Fruit fly (Drosophila melanogaster) whole organism, embryonic: ENCODE data around the gene CG34284.
A peak's percentile ranks its signal among the peaks of the same experiment; 100 is the strongest.

Experiments
- B-H2 ChIP-seq: fragments of 200-800 bp; sonication (Bioruptor generic); optimal IDR thresholded peaks from 2 replicates; lab custom pipeline; 2018; ENCODE audit warnings: missing biosample characterization, mild to moderate bottlenecking, missing genetic modification characterization
- C15 ChIP-seq: fragments of 200-800 bp; sonication (Bioruptor generic); IDR thresholded peaks from 3 replicates; pipeline ENCODE4 v1.3.6; 2022; ENCODE audit warnings: missing biosample characterization, missing genetic modification characterization
- CG10267 ChIP-seq: fragments of 200-800 bp; sonication (Bioruptor generic); optimal IDR thresholded peaks from 2 replicates; lab custom pipeline; 2018; ENCODE audit warnings: missing biosample characterization, mild to moderate bottlenecking, missing genetic modification characterization, moderate library complexity
- CG10274 ChIP-seq: fragments of 200-800 bp; sonication (Bioruptor generic); optimal IDR thresholded peaks from 3 replicates; lab custom pipeline; 2017; ENCODE audit warnings: missing biosample characterization, mild to moderate bottlenecking, missing genetic modification characterization
- CG10431 ChIP-seq: fragments of 200-800 bp; sonication (Bioruptor generic); optimal IDR thresholded peaks from 3 replicates; lab custom pipeline; 2018; ENCODE audit warnings: missing biosample characterization, mild to moderate bottlenecking, missing genetic modification characterization
- CG10654 ChIP-seq: fragments of 200-800 bp; sonication (Bioruptor generic); optimal IDR thresholded peaks from 2 replicates; lab custom pipeline; 2016; ENCODE audit warnings: missing biosample characterization, missing genetic modification characterization
- CG11085 ChIP-seq: fragments of 200-800 bp; sonication (Bioruptor generic); IDR thresholded peaks from 2 replicates; pipeline ENCODE4 v1.3.6; 2022; ENCODE audit warnings: missing biosample characterization, missing genetic modification characterization
- CG11456 ChIP-seq: fragments of 200-800 bp; sonication (Bioruptor generic); IDR thresholded peaks from 3 replicates; pipeline ENCODE4 v1.3.6; 2022; ENCODE audit warnings: missing biosample characterization, missing genetic modification characterization
- CG12942 ChIP-seq: fragments of 200-800 bp; sonication (Bioruptor generic); optimal IDR thresholded peaks from 3 replicates; lab custom pipeline; 2016; ENCODE audit warnings: missing biosample characterization, missing genetic modification characterization
- CG13775 ChIP-seq: fragments of 200-800 bp; sonication (Bioruptor generic); optimal IDR thresholded peaks from 3 replicates; lab custom pipeline; 2017; ENCODE audit warnings: missing biosample characterization, mild to moderate bottlenecking, missing genetic modification characterization
- CG16863 ChIP-seq: fragments of 200-800 bp; sonication (Bioruptor generic); optimal IDR thresholded peaks from 3 replicates; lab custom pipeline; 2016; ENCODE audit warnings: missing biosample characterization, missing genetic modification characterization
- CG17361 ChIP-seq: fragments of 200-800 bp; sonication (Bioruptor generic); IDR thresholded peaks from 3 replicates; pipeline ENCODE4 v1.3.6; 2022; ENCODE audit warnings: missing biosample characterization, missing genetic modification characterization
- CG31365 ChIP-seq: fragments of 200-800 bp; sonication (Bioruptor generic); optimal IDR thresholded peaks from 2 replicates; lab custom pipeline; 2018; ENCODE audit warnings: missing biosample characterization, mild to moderate bottlenecking, missing genetic modification characterization
- CG31388 ChIP-seq: fragments of 200-800 bp; sonication (Bioruptor generic); optimal IDR thresholded peaks from 2 replicates; lab custom pipeline; 2016; ENCODE audit warnings: missing biosample characterization, missing genetic modification characterization
- CG43689 ChIP-seq: fragments of 200-800 bp; sonication (Bioruptor generic); IDR thresholded peaks from 2 replicates; pipeline ENCODE4 v1.3.6; 2022; ENCODE audit warnings: missing biosample characterization, missing genetic modification characterization
- CG5180 ChIP-seq: fragments of 200-800 bp; sonication (Bioruptor generic); optimal IDR thresholded peaks from 3 replicates; lab custom pipeline; 2017; ENCODE audit warnings: missing biosample characterization, missing genetic modification characterization, mild to moderate bottlenecking, moderate library complexity, missing genetic modification reagents
- CG9817 ChIP-seq: fragments of 200-800 bp; sonication (Bioruptor generic); optimal IDR thresholded peaks from 2 replicates; lab custom pipeline; 2018; ENCODE audit warnings: missing biosample characterization, mild to moderate bottlenecking, missing genetic modification characterization, moderate library complexity
- Chrac-16 ChIP-seq: fragments of 200-800 bp; sonication (Bioruptor generic); optimal IDR thresholded peaks from 3 replicates; lab custom pipeline; 2016; ENCODE audit warnings: missing biosample characterization, missing genetic modification characterization
- CkIIα-i1 ChIP-seq: fragments of 200-800 bp; sonication (Bioruptor generic); IDR thresholded peaks from 2 replicates; pipeline ENCODE4 v1.3.6; 2022; ENCODE audit warnings: missing biosample characterization, missing genetic modification characterization
- D ChIP-seq, 2 experiments: fragments of 200-800 bp in 1 of 2; fragments of >200 bp in 1 of 2; sonication (Bioruptor generic) in 1 of 2; optimal IDR thresholded peaks; 2 replicates in 1 of 2; 3 replicates in 1 of 2; lab custom pipeline; 2017; ENCODE audit warnings: mild to moderate bottlenecking in 1 of 2, missing biosample characterization in 1 of 2, missing genetic modification characterization in 1 of 2, missing genetic modification reagents in 1 of 2
- Dbx ChIP-seq: fragments of 200-800 bp; sonication (Bioruptor generic); IDR thresholded peaks from 3 replicates; pipeline ENCODE4 v1.3.6; 2022; ENCODE audit warnings: missing biosample characterization, missing genetic modification characterization
- Ets65A ChIP-seq: fragments of 200-800 bp; sonication (Bioruptor generic); peaks from one replicate; lab custom pipeline; 2016; ENCODE audit warnings: missing biosample characterization, missing genetic modification characterization
- Fer3 ChIP-seq: fragments of 200-800 bp; sonication (Bioruptor generic); optimal IDR thresholded peaks from 2 replicates; lab custom pipeline; 2018; ENCODE audit warnings: missing biosample characterization, mild to moderate bottlenecking, missing genetic modification characterization, moderate library complexity
- HHEX ChIP-seq: fragments of 200-800 bp; sonication (Bioruptor generic); optimal IDR thresholded peaks from 3 replicates; lab custom pipeline; 2017; ENCODE audit warnings: missing biosample characterization, mild to moderate bottlenecking, missing genetic modification characterization, missing genetic modification reagents
- Mad ChIP-seq: fragments of 200-800 bp; sonication (Bioruptor generic); optimal IDR thresholded peaks from 2 replicates; lab custom pipeline; 2016; ENCODE audit warnings: missing biosample characterization, missing genetic modification characterization
- Mrtf ChIP-seq: fragments of 200-800 bp; sonication (Bioruptor generic); IDR thresholded peaks from 3 replicates; pipeline ENCODE4 v1.3.6; 2022; ENCODE audit warnings: missing biosample characterization, missing genetic modification characterization
- Optix ChIP-seq: fragments of 200-800 bp; sonication (Bioruptor generic); IDR thresholded peaks from 3 replicates; pipeline ENCODE4 v1.3.6; 2022; ENCODE audit warnings: missing biosample characterization, missing genetic modification characterization
- Rfx ChIP-seq: fragments of 200-800 bp; sonication (Bioruptor generic); IDR thresholded peaks from 2 replicates; pipeline ENCODE4 v1.3.6; 2022; ENCODE audit warnings: missing biosample characterization, missing genetic modification characterization
- Spps ChIP-seq: fragments of 200-800 bp; sonication (Bioruptor generic); optimal IDR thresholded peaks from 2 replicates; lab custom pipeline; 2018; ENCODE audit warnings: missing biosample characterization, mild to moderate bottlenecking, missing genetic modification characterization
- Sry-δ ChIP-seq: fragments of 200-800 bp; sonication (Bioruptor generic); optimal IDR thresholded peaks from 2 replicates; lab custom pipeline; 2016; ENCODE audit warnings: missing biosample characterization, missing genetic modification characterization
- Xrp1 ChIP-seq: fragments of 200-800 bp; sonication (Bioruptor generic); IDR thresholded peaks from 2 replicates; pipeline ENCODE4 v1.3.6; 2022; ENCODE audit warnings: missing biosample characterization, missing genetic modification characterization
- amos ChIP-seq: fragments of 200-800 bp; sonication (Bioruptor generic); IDR thresholded peaks from 2 replicates; pipeline ENCODE4 v1.3.6; 2022; ENCODE audit warnings: missing biosample characterization, missing genetic modification characterization; ENCODE audit not compliant: partially characterized antibody
- ap ChIP-seq: fragments of 200-800 bp; sonication (Bioruptor generic); IDR thresholded peaks from 2 replicates; pipeline ENCODE4 v1.3.6; 2022; ENCODE audit warnings: missing biosample characterization, missing genetic modification characterization
- bcd ChIP-seq: fragments of 200-800 bp; sonication (Bioruptor generic); optimal IDR thresholded peaks from 2 replicates; lab custom pipeline; 2017; ENCODE audit warnings: missing biosample characterization, mild to moderate bottlenecking, missing genetic modification characterization
- dmrt11E ChIP-seq: fragments of 200-800 bp; sonication (Bioruptor generic); optimal IDR thresholded peaks from 3 replicates; lab custom pipeline; 2018; ENCODE audit warnings: missing biosample characterization, mild to moderate bottlenecking, missing genetic modification characterization, moderate library complexity
- dysf ChIP-seq: fragments of 200-800 bp; sonication (Bioruptor generic); IDR thresholded peaks from 3 replicates; pipeline ENCODE4 v1.3.6; 2022; ENCODE audit warnings: missing biosample characterization, missing genetic modification characterization
- fru ChIP-seq: fragments of >200 bp; optimal IDR thresholded peaks from 2 replicates; lab custom pipeline; 2017
- klu ChIP-seq: fragments of 200-800 bp; sonication (Bioruptor generic); IDR thresholded peaks from 2 replicates; pipeline ENCODE4 v1.3.6; 2022; ENCODE audit warnings: missing biosample characterization, missing genetic modification characterization
- kni ChIP-seq: fragments of 200-800 bp; sonication (Bioruptor generic); optimal IDR thresholded peaks from 3 replicates; lab custom pipeline; 2017; ENCODE audit warnings: mild to moderate bottlenecking, missing biosample characterization, missing genetic modification reagents, missing genetic modification characterization
- nerfin-1 ChIP-seq: fragments of 200-800 bp; sonication (Bioruptor generic); optimal IDR thresholded peaks from 3 replicates; lab custom pipeline; 2019; ENCODE audit warnings: missing biosample characterization, mild to moderate bottlenecking, missing genetic modification characterization, moderate library complexity
- pan ChIP-seq, 4 experiments: fragments of >200 bp in 3 of 4; fragments of 200-800 bp in 1 of 4; sonication (Bioruptor generic) in 1 of 4; optimal IDR thresholded peaks in 3 of 4; IDR thresholded peaks in 1 of 4; 2 replicates each; pipeline versions ENCODE4 v1.3.6 to Lab custom; 2017 to 2022; ENCODE audit warnings: missing biosample characterization in 2 of 4, missing genetic modification characterization in 2 of 4, mixed read lengths in 1 of 4
- pho ChIP-seq: fragments of 200-800 bp; sonication (Bioruptor generic); optimal IDR thresholded peaks from 2 replicates; lab custom pipeline; 2016; ENCODE audit warnings: missing biosample characterization, missing genetic modification characterization
- repo ChIP-seq: fragments of 200-800 bp; sonication (Bioruptor generic); optimal IDR thresholded peaks from 2 replicates; lab custom pipeline; 2016; ENCODE audit warnings: missing biosample characterization, missing genetic modification characterization
- ro ChIP-seq: fragments of 200-800 bp; sonication (Bioruptor generic); IDR thresholded peaks from 2 replicates; pipeline ENCODE4 v1.3.6; 2022; ENCODE audit warnings: missing biosample characterization, missing genetic modification characterization
- sna ChIP-seq: fragments of 200-800 bp; sonication (Bioruptor generic); IDR thresholded peaks from 2 replicates; pipeline ENCODE4 v1.3.6; 2022; ENCODE audit warnings: missing biosample characterization, missing genetic modification characterization; ENCODE audit not compliant: partially characterized antibody
- sob ChIP-seq: fragments of 200-800 bp; sonication (Bioruptor generic); IDR thresholded peaks from 2 replicates; pipeline ENCODE4 v1.3.6; 2022; ENCODE audit warnings: missing biosample characterization, missing genetic modification characterization
- twi ChIP-seq: fragments of 200-800 bp; optimal IDR thresholded peaks from 2 replicates; lab custom pipeline; 2019; ENCODE audit warnings: missing biosample characterization, mild to moderate bottlenecking, missing genetic modification characterization, moderate library complexity
- vfl ChIP-seq: fragments of 200-800 bp; sonication (Bioruptor generic); optimal IDR thresholded peaks from 2 replicates; lab custom pipeline; 2016; ENCODE audit warnings: missing biosample characterization, missing genetic modification characterization
- wdn ChIP-seq: fragments of 200-800 bp; sonication (Bioruptor generic); IDR thresholded peaks from 2 replicates; pipeline ENCODE4 v1.3.6; 2022; ENCODE audit warnings: missing biosample characterization, missing genetic modification characterization

The CG34284 gene

dm6 chr3R:18917976-18918871 lies 15.5 kb upstream of the CG34284 start (continued):
- TF ChIP-seq Sry-δ (GFP tag; lab: Kevin White, UChicago): no peak
- TF ChIP-seq CG11085 (GFP tag; lab: Robert Waterston, UW): no peak
- TF ChIP-seq dmrt11E: no peak
- TF ChIP-seq D (optimal IDR thresholded peaks at IDR 0.05; lab: Kevin White, UChicago): no peak
- TF ChIP-seq D (GFP tag; optimal IDR thresholded peaks at IDR 0.05; lab: Kevin White, UChicago): no peak
- TF ChIP-seq Xrp1 (GFP tag; lab: Robert Waterston, UW): peak; percentile 96
- no peak for TF ChIP-seq CG10274
- peak; percentile 19; the same call in 1 of the 2 replicates for TF ChIP-seq Rfx
- TF ChIP-seq Chrac-16 (GFP tag; lab: Kevin White, UChicago): no peak
- no peak for TF ChIP-seq bcd (GFP tag; lab: Kevin White, UChicago)
- no peak for TF ChIP-seq CkIIα-i1 (GFP tag; lab: Robert Waterston, UW)
- no peak for TF ChIP-seq dysf
- TF ChIP-seq C15: no peak
- TF ChIP-seq sna (GFP tag; lab: Robert Waterston, UW): no peak
- TF ChIP-seq Fer3 (tag; lab: Kevin White, UChicago): peak; percentile 46
- TF ChIP-seq pho: no peak
- TF ChIP-seq CG16863 (GFP tag; lab: Kevin White, UChicago): no peak
- no peak for TF ChIP-seq fru (lab: Kevin White, UChicago)
- peak; percentile 43; the same call in 1 of the 2 replicates for TF ChIP-seq sob (GFP tag; lab: Robert Waterston, UW)
- TF ChIP-seq Mrtf (GFP tag; lab: Robert Waterston, UW): no peak
- TF ChIP-seq vfl: no peak
- peak; percentile 37; the same call in 1 of the 2 replicates for TF ChIP-seq wdn (GFP tag; lab: Robert Waterston, UW)
- no peak for TF ChIP-seq klu (GFP tag; lab: Robert Waterston, UW)
- TF ChIP-seq CG10267 (tag; lab: Kevin White, UChicago): no peak
- peak; percentile 6 for TF ChIP-seq twi
- TF ChIP-seq Dbx (GFP tag; lab: Robert Waterston, UW): 0 out of 3 replicates have a peak, but pooled peaks have one; percentile 32
- TF ChIP-seq CG9817 (tag; lab: Kevin White, UChicago): no peak
- TF ChIP-seq kni (GFP tag; lab: Kevin White, UChicago): no peak
- TF ChIP-seq pan (optimal IDR thresholded peaks at IDR 0.05; lab: Kevin White, UChicago): no peak
- TF ChIP-seq pan (GFP tag; optimal IDR thresholded peaks at IDR 0.05 in 1 of 2, IDR thresholded peaks at IDR 0.05 in 1 of 2): no peak
- TF ChIP-seq Mad (GFP tag; lab: Kevin White, UChicago): no peak
- no peak for TF ChIP-seq repo (GFP tag; lab: Kevin White, UChicago)
- no peak for TF ChIP-seq CG31388 (GFP tag; lab: Kevin White, UChicago)
- TF ChIP-seq CG5180 (GFP tag; lab: Kevin White, UChicago): no peak
- no peak for TF ChIP-seq ap (GFP tag; lab: Robert Waterston, UW)
- no peak for TF ChIP-seq nerfin-1
- TF ChIP-seq CG43689: no peak
- TF ChIP-seq CG11456 (GFP tag; lab: Robert Waterston, UW): no peak
- TF ChIP-seq CG17361 (GFP tag; lab: Robert Waterston, UW): 0 out of 3 replicates have a peak, but pooled peaks have one; percentile 21
- TF ChIP-seq Optix: no peak
- peak; percentile 14 for TF ChIP-seq HHEX (GFP tag; lab: Kevin White, UChicago)
- no peak for TF ChIP-seq CG12942 (GFP tag; lab: Kevin White, UChicago)
- no peak for TF ChIP-seq CG13775 (GFP tag; lab: Kevin White, UChicago)
- TF ChIP-seq amos: peak; percentile 10; the same call in 1 of the 2 replicates
- TF ChIP-seq ro (GFP tag; lab: Robert Waterston, UW): no peak
- no peak for TF ChIP-seq Spps
- peak; percentile 6 for TF ChIP-seq Ets65A
- no peak for TF ChIP-seq CG31365 (tag; lab: Kevin White, UChicago)
- TF ChIP-seq CG10654 (GFP tag; lab: Kevin White, UChicago): no peak
- no peak for TF ChIP-seq CG10431
- TF ChIP-seq B-H2 (GFP tag; lab: Kevin White, UChicago): peak; percentile 34
